Fruit fly (Drosophila melanogaster): ENCODE data around the gene CG11529.

DNA sequence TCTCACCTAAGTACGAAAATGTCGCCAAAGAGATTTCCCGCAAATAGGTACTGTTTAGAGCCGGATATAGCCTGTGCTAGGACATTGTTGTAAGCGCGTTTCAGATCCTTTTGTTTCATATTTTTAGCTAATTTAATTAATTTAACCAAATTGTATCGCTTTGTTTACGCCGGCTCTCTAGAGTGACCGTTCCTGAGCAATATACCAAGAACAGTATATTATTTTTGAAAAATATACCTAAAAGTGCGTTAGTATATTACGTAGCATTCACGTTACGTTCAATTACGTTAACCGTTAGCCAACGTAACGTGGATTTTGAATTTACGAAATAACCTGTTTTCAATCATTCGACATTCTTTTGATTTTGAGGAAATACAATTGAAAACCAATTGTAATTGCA, 4.1 kb upstream of the CG11529 start, which contains the start of gene thoc6:
- TF ChIP-seq psq (optimal IDR thresholded peaks at IDR 0.05) (no peak), ttk (optimal IDR thresholded peaks at IDR 0.05) (no peak), h (optimal IDR thresholded peaks at IDR 0.05) (no peak), insv (optimal IDR thresholded peaks at IDR 0.05) (no peak), Sin3A (optimal IDR thresholded peaks at IDR 0.05) (no peak), Myc (optimal IDR thresholded peaks at IDR 0.05) (no peak)

Measured in Kc167 (cell line).